Fruit fly (Drosophila melanogaster): Measurements from ENCODE around the gene Irc.
A peak's percentile ranks its signal among the peaks of the same experiment; 100 is the strongest.

DNA sequence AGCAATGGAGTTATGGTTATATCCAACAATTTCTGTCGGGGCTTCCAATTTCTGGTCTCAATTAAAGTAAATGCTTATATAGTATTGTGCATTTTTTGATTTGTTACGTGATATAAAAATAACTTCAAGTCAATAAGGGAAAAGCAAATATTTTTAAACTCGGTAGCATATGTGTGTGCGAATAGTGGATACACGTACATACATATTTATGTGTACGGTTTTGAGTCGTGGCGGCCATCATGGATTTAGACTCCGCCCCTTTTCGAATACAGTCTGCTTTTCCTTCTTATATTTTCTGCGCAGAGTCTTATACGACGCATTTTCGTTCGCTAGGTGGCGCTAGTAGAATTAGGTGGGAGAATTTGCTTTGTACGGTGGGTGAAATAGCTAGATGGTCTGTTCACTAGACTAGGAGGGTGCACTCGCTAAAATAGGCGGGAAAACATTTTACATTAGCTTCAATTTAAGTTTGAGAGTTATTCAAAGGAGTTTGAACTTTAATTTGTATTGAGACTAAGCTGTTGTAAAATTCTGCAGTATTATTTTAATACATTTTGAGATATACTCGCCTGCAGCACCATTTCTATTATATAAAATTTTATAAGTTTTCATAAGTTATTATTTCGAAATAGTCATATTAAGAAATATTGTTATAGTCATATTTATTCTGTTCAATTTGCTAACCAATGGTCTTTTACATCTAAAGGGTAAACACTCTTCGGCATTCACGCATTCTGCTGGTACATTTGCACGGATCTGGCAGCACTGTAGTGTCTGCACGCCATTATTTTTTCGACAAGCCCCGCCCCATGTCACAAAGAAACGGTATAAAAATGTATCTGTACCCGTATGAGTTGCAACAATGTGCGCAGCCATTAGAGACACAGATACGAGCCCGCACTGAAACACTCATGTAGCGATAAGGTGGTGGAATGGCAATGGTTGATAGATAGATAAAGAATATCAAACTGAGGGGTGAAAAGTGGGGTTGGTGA lies 33.0 kb upstream of the Irc start:
- TF ChIP-seq Met (GFP tag; optimal IDR thresholded peaks at IDR 0.05) = no peak
- peak; percentile 57 for TF ChIP-seq CG10631 (GFP tag; optimal IDR thresholded peaks at IDR 0.05)
- peak; percentile 51 for TF ChIP-seq lz (GFP tag; optimal IDR thresholded peaks at IDR 0.05)
- no peak for TF ChIP-seq CG8119 (GFP tag; IDR thresholded peaks at IDR 0.05)
- no peak for TF ChIP-seq Eip78C (GFP tag)
- TF ChIP-seq CG11762 (GFP tag; optimal IDR thresholded peaks at IDR 0.05; ENCODE audit: insufficient read depth) = peak; percentile 3
- no peak for TF ChIP-seq Ets96B (tag; optimal IDR thresholded peaks at IDR 0.05)
- TF ChIP-seq salr (GFP tag; optimal IDR thresholded peaks at IDR 0.05) = peak in 1 of 2 experiments; percentile 25
- no peak for TF ChIP-seq CG6854 (GFP tag; optimal IDR thresholded peaks at IDR 0.05)
- no peak for TF ChIP-seq Sox102F (GFP tag; optimal IDR thresholded peaks at IDR 0.05)
